Worm (Caenorhabditis elegans) whole organism, L4 larva: ENCODE measurements around the gene vms-1.

ENCODE experiments used
- F37D6.2 ChIP-seq: sonication (generic microtip); optimal IDR thresholded peaks from 2 replicates; lab custom pipeline; 2016; ENCODE audit warnings: mild to moderate bottlenecking, missing genetic modification characterization, missing compliant biosample characterization
- F44E2.7 ChIP-seq: fragments of 200-800 bp; sonication (Bioruptor generic); IDR thresholded peaks from 2 replicates; pipeline ENCODE4 v2.1.2; 2022; ENCODE audit warnings: missing genetic modification characterization, missing compliant biosample characterization
- F49E8.2 ChIP-seq: sonication (generic microtip); optimal IDR thresholded peaks from 2 replicates; lab custom pipeline; 2016; ENCODE audit warnings: missing compliant biosample characterization, mild to moderate bottlenecking, missing genetic modification characterization, borderline replicate concordance
- T20F7.1 ChIP-seq: fragments of 200-800 bp; sonication (Bioruptor generic); optimal IDR thresholded peaks from 2 replicates; lab custom pipeline; 2018; ENCODE audit warnings: mild to moderate bottlenecking, missing genetic modification characterization, missing compliant biosample characterization
- Y105C5A.15 ChIP-seq: fragments of 200-800 bp; sonication (Bioruptor generic); IDR thresholded peaks from 2 replicates; pipeline ENCODE4 v1.3.6; 2022; ENCODE audit warnings: missing genetic modification characterization, missing compliant biosample characterization
- Y5F2A.4 ChIP-seq: fragments of 200-800 bp; sonication (Bioruptor generic); optimal IDR thresholded peaks from 2 replicates; lab custom pipeline; 2018; ENCODE audit warnings: mild to moderate bottlenecking, missing genetic modification characterization, missing compliant biosample characterization
- Y75B8A.6 ChIP-seq: fragments of 200-800 bp; sonication (Bioruptor generic); IDR thresholded peaks from 2 replicates; pipeline ENCODE4 v1.3.6; 2022; ENCODE audit warnings: missing genetic modification reagents, missing genetic modification characterization, missing compliant biosample characterization
- aha-1 ChIP-seq: fragments of 150-350 bp; peaks from one replicate; lab custom pipeline; 2014; ENCODE audit warnings: missing biosample characterization, missing genetic modification characterization
- aly-2 ChIP-seq: sonication (generic microtip); optimal IDR thresholded peaks from 2 replicates; lab custom pipeline; 2018; ENCODE audit warnings: missing biosample characterization, missing genetic modification characterization
- arid-1 ChIP-seq: fragments of 200-800 bp; sonication (Bioruptor generic); conservative IDR thresholded peaks from 2 replicates; pipeline ENCODE4 v1.3.6; 2022; ENCODE audit warnings: missing genetic modification reagents, missing genetic modification characterization, missing compliant biosample characterization
- ceh-62 ChIP-seq: sonication (generic microtip); optimal IDR thresholded peaks from 2 replicates; lab custom pipeline; 2017; ENCODE audit warnings: missing biosample characterization, missing genetic modification characterization
- ceh-82 ChIP-seq: sonication (generic microtip); optimal IDR thresholded peaks from 2 replicates; lab custom pipeline; 2017; ENCODE audit warnings: missing biosample characterization, missing genetic modification characterization
- ces-1 ChIP-seq: fragments of 150-350 bp; sonication (generic microtip); optimal IDR thresholded peaks from 4 replicates; lab custom pipeline; 2014; ENCODE audit warnings: missing biosample characterization, missing genetic modification reagents, missing genetic modification characterization
- daf-16 ChIP-seq, 3 experiments: sonication (generic microtip); optimal IDR thresholded peaks; 2 replicates each; lab custom pipeline; 2016 to 2017; ENCODE audit warnings: missing genetic modification characterization in 3 of 3, missing genetic modification reagents in 3 of 3, mild to moderate bottlenecking in 2 of 3, missing compliant biosample characterization in 2 of 3, missing biosample characterization in 1 of 3, moderate library complexity in 1 of 3
- daf-8 ChIP-seq: fragments of 200-800 bp; sonication (Bioruptor generic); IDR thresholded peaks from 2 replicates; pipeline ENCODE4 v1.3.6; 2022; ENCODE audit warnings: missing genetic modification characterization, missing compliant biosample characterization
- dmd-6 ChIP-seq: fragments of 200-800 bp; sonication (Bioruptor generic); IDR thresholded peaks from 2 replicates; pipeline ENCODE4 v1.3.6; 2022; ENCODE audit warnings: missing genetic modification reagents, missing genetic modification characterization, missing compliant biosample characterization
- dmd-8 ChIP-seq: fragments of 200-800 bp; sonication (Bioruptor generic); IDR thresholded peaks from 2 replicates; pipeline ENCODE4 v1.3.6; 2022; ENCODE audit warnings: missing genetic modification characterization, missing compliant biosample characterization
- gei-8 ChIP-seq: fragments of 200-800 bp; sonication (Bioruptor generic); optimal IDR thresholded peaks from 2 replicates; lab custom pipeline; 2018; ENCODE audit warnings: mild to moderate bottlenecking, missing genetic modification characterization, missing compliant biosample characterization
- hlh-30 ChIP-seq: sonication (generic microtip); optimal IDR thresholded peaks from 2 replicates; lab custom pipeline; 2017; ENCODE audit warnings: antibody characterized with exemption, mild to moderate bottlenecking, missing genetic modification characterization, missing compliant biosample characterization; ENCODE audit not compliant: insufficient read depth
- hmg-1.1 ChIP-seq: fragments of 200-800 bp; sonication (Bioruptor generic); IDR thresholded peaks from 2 replicates; pipeline ENCODE4 v1.3.6; 2022; ENCODE audit warnings: missing genetic modification reagents, missing genetic modification characterization, missing compliant biosample characterization
- jun-1 ChIP-seq: fragments of 150-350 bp; optimal IDR thresholded peaks from 2 replicates; lab custom pipeline; 2014; ENCODE audit warnings: missing biosample characterization, missing genetic modification reagents, missing genetic modification characterization
- lin-1 ChIP-seq: fragments of 200-800 bp; sonication (Bioruptor generic); IDR thresholded peaks from 2 replicates; pipeline ENCODE4 v1.3.6; 2022; ENCODE audit warnings: missing genetic modification reagents, missing genetic modification characterization, missing compliant biosample characterization
- lin-13 ChIP-seq: fragments of 150-350 bp; optimal IDR thresholded peaks from 2 replicates; lab custom pipeline; 2014; ENCODE audit warnings: missing biosample characterization, missing genetic modification reagents, missing genetic modification characterization
- lin-15B ChIP-seq: fragments of 150-350 bp; sonication (generic microtip); optimal IDR thresholded peaks from 3 replicates; lab custom pipeline; 2014; ENCODE audit warnings: missing biosample characterization, missing genetic modification characterization
- lin-29 ChIP-seq: fragments of 200-800 bp; sonication (Bioruptor generic); IDR thresholded peaks from 2 replicates; pipeline ENCODE4 v1.3.6; 2022; ENCODE audit warnings: missing genetic modification reagents, missing genetic modification characterization, missing compliant biosample characterization
- lin-38 ChIP-seq: fragments of 200-800 bp; sonication (Bioruptor generic); IDR thresholded peaks from 2 replicates; pipeline ENCODE4 v1.3.6; 2022; ENCODE audit warnings: missing genetic modification reagents, missing genetic modification characterization, missing compliant biosample characterization
- lir-3 ChIP-seq: sonication (generic microtip); optimal IDR thresholded peaks from 2 replicates; lab custom pipeline; 2016; ENCODE audit warnings: mild to moderate bottlenecking, missing genetic modification characterization, missing compliant biosample characterization
- madf-9 ChIP-seq: fragments of 200-800 bp; sonication (Bioruptor generic); conservative IDR thresholded peaks from 2 replicates; pipeline ENCODE4 v1.3.6; 2022; ENCODE audit warnings: missing genetic modification reagents, missing genetic modification characterization, missing compliant biosample characterization
- mxl-2 ChIP-seq: fragments of 200-800 bp; sonication (Bioruptor generic); conservative IDR thresholded peaks from 2 replicates; pipeline ENCODE4 v1.3.6; 2022; ENCODE audit warnings: missing genetic modification reagents, missing genetic modification characterization, missing compliant biosample characterization
- nhr-102 ChIP-seq: sonication (generic microtip); optimal IDR thresholded peaks from 2 replicates; lab custom pipeline; 2016; ENCODE audit warnings: mild to moderate bottlenecking, missing genetic modification characterization, moderate library complexity, missing compliant biosample characterization
- nhr-11 ChIP-seq: fragments of 150-350 bp; optimal IDR thresholded peaks from 2 replicates; lab custom pipeline; 2014; ENCODE audit warnings: missing biosample characterization, missing genetic modification characterization
- nhr-41 ChIP-seq: fragments of 200-800 bp; sonication (Bioruptor generic); IDR thresholded peaks from 2 replicates; pipeline ENCODE4 v1.3.6; 2022; ENCODE audit warnings: missing genetic modification reagents, missing genetic modification characterization, missing compliant biosample characterization
- nhr-42 ChIP-seq: fragments of 200-800 bp; sonication (Bioruptor generic); IDR thresholded peaks from 2 replicates; pipeline ENCODE4 v1.3.6; 2022; ENCODE audit warnings: missing genetic modification characterization, missing compliant biosample characterization
- nhr-48 ChIP-seq: sonication (generic microtip); optimal IDR thresholded peaks from 2 replicates; lab custom pipeline; 2016; ENCODE audit warnings: mild to moderate bottlenecking, missing genetic modification characterization, missing compliant biosample characterization
- nhr-6 ChIP-seq: fragments of 150-350 bp; optimal IDR thresholded peaks from 2 replicates; lab custom pipeline; 2014; ENCODE audit warnings: missing biosample characterization, missing genetic modification characterization
- pha-4 ChIP-seq, 2 experiments: fragments of 150-350 bp in 1 of 2; fragments of 200-800 bp in 1 of 2; sonication (Bioruptor generic) in 1 of 2; IDR thresholded peaks in 1 of 2; optimal IDR thresholded peaks in 1 of 2; 2 replicates each; pipeline versions ENCODE4 v1.3.6 to Lab custom; 2014 to 2022; ENCODE audit warnings: missing genetic modification characterization in 2 of 2, missing genetic modification reagents in 2 of 2, missing biosample characterization in 1 of 2, missing compliant biosample characterization in 1 of 2
- pqm-1 ChIP-seq: sonication (generic microtip); optimal IDR thresholded peaks from 2 replicates; lab custom pipeline; 2017; ENCODE audit warnings: missing biosample characterization, missing genetic modification characterization
- saeg-2 ChIP-seq: fragments of 200-800 bp; sonication (Bioruptor generic); IDR thresholded peaks from 2 replicates; pipeline ENCODE4 v1.3.6; 2022; ENCODE audit warnings: missing genetic modification reagents, missing genetic modification characterization, missing compliant biosample characterization
- sdz-12 ChIP-seq: fragments of 200-800 bp; sonication (Bioruptor generic); optimal IDR thresholded peaks from 2 replicates; lab custom pipeline; 2018; ENCODE audit warnings: mild to moderate bottlenecking, missing genetic modification characterization, missing compliant biosample characterization
- skn-1 ChIP-seq: fragments of 150-350 bp; optimal IDR thresholded peaks from 2 replicates; lab custom pipeline; 2014; ENCODE audit warnings: missing biosample characterization, missing genetic modification characterization
- snpc-4 ChIP-seq: fragments of 150-350 bp; optimal IDR thresholded peaks from 2 replicates; lab custom pipeline; 2014; ENCODE audit warnings: missing biosample characterization, missing genetic modification characterization
- unc-130 ChIP-seq: sonication (generic microtip); optimal IDR thresholded peaks from 2 replicates; lab custom pipeline; 2016; ENCODE audit warnings: missing genetic modification reagents, missing genetic modification characterization, missing compliant biosample characterization
- unc-62 ChIP-seq, 3 experiments: fragments of 150-350 bp in 1 of 3; sonication (generic microtip); optimal IDR thresholded peaks in 2 of 3; peaks in 1 of 3; 1 replicate in 1 of 3; 2 replicates in 2 of 3; lab custom pipeline; 2014 to 2017; ENCODE audit warnings: missing biosample characterization in 3 of 3, missing genetic modification characterization in 3 of 3, missing genetic modification reagents in 3 of 3, missing genotype in 1 of 3
- zag-1 ChIP-seq: fragments of 150-350 bp; optimal IDR thresholded peaks from 2 replicates; lab custom pipeline; 2014; ENCODE audit warnings: missing biosample characterization, missing genetic modification characterization
- ztf-11 ChIP-seq: fragments of 150-350 bp; optimal IDR thresholded peaks from 2 replicates; lab custom pipeline; 2014; ENCODE audit warnings: missing biosample characterization, missing genetic modification characterization

Gene vms-1

ce11 chrIII:8100960-8101359 lies 12.6 kb downstream of the vms-1 start, which contains the start of gene plk-1 (continued):
- TF ChIP-seq lin-38 (GFP tag; lab: Robert Waterston, UW): no peak
- no peak for TF ChIP-seq nhr-42 (GFP tag; lab: Robert Waterston, UW)
- TF ChIP-seq hlh-30 (tag; lab: Kevin White, UChicago): peak; percentile 25
- TF ChIP-seq lin-15B (tag; lab: Kevin White, UChicago): no peak
- no peak for TF ChIP-seq aly-2 (tag; lab: Kevin White, UChicago)
- TF ChIP-seq saeg-2 (GFP tag; lab: Robert Waterston, UW): no peak
- TF ChIP-seq zag-1 (tag; lab: Kevin White, UChicago): no peak
- no peak for TF ChIP-seq daf-16 (GFP tag; optimal IDR thresholded peaks at IDR 0.05; lab: Kevin White, UChicago)
- TF ChIP-seq daf-16 (tag; optimal IDR thresholded peaks at IDR 0.05; lab: Kevin White, UChicago): peak; percentile 46
- peak; percentile 50 for TF ChIP-seq nhr-6 (tag; lab: Kevin White, UChicago)

ce11 chrIII:8105771-8106170 lies 17.4 kb downstream of the vms-1 start:
- TF ChIP-seq T20F7.1 (GFP tag; lab: Kevin White, UChicago): no peak
- TF ChIP-seq unc-62 (GFP tag; optimal IDR thresholded peaks at IDR 0.05 in 1 of 2; lab: Kevin White, UChicago): peak in 1 of 2 experiments; percentile 88
- TF ChIP-seq unc-62 (tag; optimal IDR thresholded peaks at IDR 0.05; lab: Kevin White, UChicago): no peak
- TF ChIP-seq ceh-82 (tag; lab: Kevin White, UChicago): no peak

ce11 chrIII:8106476-8106875 lies 18.1 kb downstream of the vms-1 start:
- TF ChIP-seq pqm-1 (tag; lab: Kevin White, UChicago): no peak
- no peak for TF ChIP-seq mxl-2 (GFP tag; lab: Robert Waterston, UW)
- TF ChIP-seq F37D6.2 (tag; lab: Kevin White, UChicago): no peak
- TF ChIP-seq arid-1 (GFP tag; lab: Robert Waterston, UW): peak; percentile 54; the same call in 1 of the 2 replicates
- no peak for TF ChIP-seq nhr-11 (tag; lab: Kevin White, UChicago)
- no peak for TF ChIP-seq nhr-48
- no peak for TF ChIP-seq unc-62 (GFP tag; optimal IDR thresholded peaks at IDR 0.05 in 1 of 2; lab: Kevin White, UChicago)
- no peak for TF ChIP-seq unc-62 (tag; optimal IDR thresholded peaks at IDR 0.05; lab: Kevin White, UChicago)
- no peak for TF ChIP-seq F44E2.7 (GFP tag; lab: Robert Waterston, UW)
- no peak for TF ChIP-seq nhr-41 (GFP tag; lab: Robert Waterston, UW)
- TF ChIP-seq pha-4 (GFP tag; IDR thresholded peaks at IDR 0.05; lab: Robert Waterston, UW): peak; percentile 42; the same call in 1 of the 2 replicates
- no peak for TF ChIP-seq pha-4 (tag; optimal IDR thresholded peaks at IDR 0.05; lab: Kevin White, UChicago)
- TF ChIP-seq Y105C5A.15: no peak
- TF ChIP-seq ztf-11 (tag; lab: Kevin White, UChicago): no peak
- TF ChIP-seq nhr-42 (GFP tag; lab: Robert Waterston, UW): no peak
- TF ChIP-seq lin-38 (GFP tag; lab: Robert Waterston, UW): peak; percentile 67
- TF ChIP-seq hlh-30 (tag; lab: Kevin White, UChicago): peak; percentile 18
- TF ChIP-seq Y75B8A.6 (GFP tag; lab: Robert Waterston, UW): no peak
- TF ChIP-seq gei-8 (GFP tag; lab: Kevin White, UChicago): peak; percentile 42
- TF ChIP-seq snpc-4 (tag; lab: Kevin White, UChicago): no peak
- TF ChIP-seq sdz-12 (GFP tag; lab: Kevin White, UChicago): no peak
- peak; percentile 23 for TF ChIP-seq T20F7.1 (GFP tag; lab: Kevin White, UChicago)
- TF ChIP-seq jun-1 (tag; lab: Kevin White, UChicago): no peak
- TF ChIP-seq daf-8 (GFP tag; lab: Robert Waterston, UW): no peak
- TF ChIP-seq saeg-2 (GFP tag; lab: Robert Waterston, UW): 0 out of 2 replicates have a peak, but pooled peaks have one; percentile 43
- no peak for TF ChIP-seq lir-3 (tag; lab: Kevin White, UChicago)
- peak; percentile 62 for TF ChIP-seq madf-9 (GFP tag; lab: Robert Waterston, UW)
- no peak for TF ChIP-seq skn-1 (tag; lab: Kevin White, UChicago)
- TF ChIP-seq nhr-102 (tag; lab: Kevin White, UChicago): no peak
- no peak for TF ChIP-seq lin-13 (GFP tag; lab: Kevin White, UChicago)
- no peak for TF ChIP-seq Y5F2A.4
- TF ChIP-seq unc-130 (GFP tag; lab: Kevin White, UChicago): peak; percentile 30
- TF ChIP-seq F49E8.2 (tag; lab: Kevin White, UChicago): no peak
- TF ChIP-seq aha-1: peak; percentile 77
- TF ChIP-seq ces-1 (GFP tag; lab: Kevin White, UChicago): no peak
- TF ChIP-seq lin-29 (GFP tag; lab: Robert Waterston, UW): no peak
- peak; percentile 22; the same call in 1 of the 2 replicates for TF ChIP-seq dmd-6 (GFP tag; lab: Robert Waterston, UW)
- peak; percentile 71; the same call in 1 of the 2 replicates for TF ChIP-seq dmd-8
- no peak for TF ChIP-seq ceh-62
- TF ChIP-seq hmg-1.1 (GFP tag; lab: Robert Waterston, UW): peak; percentile 78
- TF ChIP-seq lin-1 (GFP tag; lab: Robert Waterston, UW): no peak
